Fruit fly (Drosophila melanogaster) whole organism, wandering third instar larva: Measurements from ENCODE around the gene Oscillin.
A peak's percentile ranks its signal among the peaks of the same experiment; 100 is the strongest.

Source experiments
- Abd-B ChIP-seq: fragments of >200 bp; optimal IDR thresholded peaks from 2 replicates; lab custom pipeline; 2017; ENCODE audit warnings: missing biosample characterization, missing genetic modification characterization
- CG32264 ChIP-seq: fragments of 200-800 bp; sonication (Bioruptor generic); optimal IDR thresholded peaks from 2 replicates; lab custom pipeline; 2016; ENCODE audit warnings: missing biosample characterization, missing genetic modification characterization
- CG9705 ChIP-seq: fragments of 200-800 bp; sonication (Bioruptor generic); optimal IDR thresholded peaks from 2 replicates; lab custom pipeline; 2018; ENCODE audit warnings: missing biosample characterization, mild to moderate bottlenecking, missing genetic modification characterization
- CrebA ChIP-seq: fragments of 200-800 bp; sonication (Bioruptor generic); optimal IDR thresholded peaks from 2 replicates; lab custom pipeline; 2016; ENCODE audit warnings: missing biosample characterization, mild to moderate bottlenecking, missing genetic modification characterization, borderline replicate concordance
- Dfd ChIP-seq: fragments of >200 bp; optimal IDR thresholded peaks from 2 replicates; lab custom pipeline; 2017; ENCODE audit warnings: missing biosample characterization, missing genetic modification characterization
- Dif ChIP-seq: fragments of 200-275, 200-300 bp; sonication (Bioruptor generic); optimal IDR thresholded peaks from 2 replicates; lab custom pipeline; 2018; ENCODE audit warnings: missing biosample characterization, missing genetic modification characterization; ENCODE audit not compliant: partially characterized antibody
- GATAd ChIP-seq: sonication (Bioruptor generic); optimal IDR thresholded peaks from 2 replicates; lab custom pipeline; 2016; ENCODE audit warnings: missing biosample characterization, missing genetic modification characterization
- HLH106 ChIP-seq: fragments of 200-800 bp; optimal IDR thresholded peaks from 3 replicates; lab custom pipeline; 2019; ENCODE audit warnings: missing biosample characterization, mild to moderate bottlenecking, missing genetic modification characterization, moderate library complexity
- Hnf4 ChIP-seq: fragments of 200-800 bp; sonication (Bioruptor generic); optimal IDR thresholded peaks from 2 replicates; lab custom pipeline; 2016; ENCODE audit warnings: missing biosample characterization, mild to moderate bottlenecking, missing genetic modification characterization
- Hr78 ChIP-seq: fragments of >200 bp; optimal IDR thresholded peaks from 2 replicates; lab custom pipeline; 2017; ENCODE audit warnings: missing biosample characterization, missing genetic modification characterization
- Hr83 ChIP-seq: fragments of 200-300 bp; sonication (Bioruptor generic); optimal IDR thresholded peaks from 2 replicates; lab custom pipeline; 2016; ENCODE audit warnings: missing biosample characterization, mild to moderate bottlenecking, missing genetic modification characterization, moderate library complexity; ENCODE audit not compliant: poor library complexity, severe bottlenecking
- Jra ChIP-seq: sonication (Bioruptor generic); optimal IDR thresholded peaks from 2 replicates; lab custom pipeline; 2016; ENCODE audit warnings: missing biosample characterization, missing genetic modification characterization
- Mio ChIP-seq: sonication (Bioruptor generic); optimal IDR thresholded peaks from 2 replicates; lab custom pipeline; 2016; ENCODE audit warnings: missing biosample characterization, missing genetic modification characterization
- Myc ChIP-seq: fragments of >200 bp; optimal IDR thresholded peaks from 2 replicates; lab custom pipeline; 2017
- N ChIP-seq: fragments of >200 bp; optimal IDR thresholded peaks from 2 replicates; lab custom pipeline; 2018; ENCODE audit warnings: missing biosample characterization, missing external identifiers, missing genetic modification characterization
- OdsH ChIP-seq: fragments of 200-800 bp; sonication (Bioruptor generic); optimal IDR thresholded peaks from 2 replicates; lab custom pipeline; 2016; ENCODE audit warnings: missing biosample characterization, mild to moderate bottlenecking, missing genetic modification characterization
- Rel ChIP-seq, 2 experiments: fragments of 200-800 bp; sonication (Bioruptor generic) in 1 of 2; optimal IDR thresholded peaks; 2 replicates in 1 of 2; 3 replicates in 1 of 2; lab custom pipeline; 2016 to 2019; ENCODE audit warnings: mild to moderate bottlenecking in 2 of 2, missing biosample characterization in 2 of 2, missing genetic modification characterization in 2 of 2, moderate library complexity in 1 of 2
- Sp1 ChIP-seq: fragments of 200-800 bp; sonication (Bioruptor generic); optimal IDR thresholded peaks from 3 replicates; lab custom pipeline; 2019; ENCODE audit warnings: missing biosample characterization, mild to moderate bottlenecking, missing genetic modification characterization, moderate library complexity
- Vsx2 ChIP-seq: fragments of 200-300, 225-300 bp; sonication (Bioruptor generic); optimal IDR thresholded peaks from 2 replicates; lab custom pipeline; 2018; ENCODE audit warnings: missing biosample characterization, missing genetic modification characterization; ENCODE audit not compliant: partially characterized antibody
- br ChIP-seq: fragments of 200-800 bp; sonication (Bioruptor generic); optimal IDR thresholded peaks from 2 replicates; lab custom pipeline; 2016; ENCODE audit warnings: missing biosample characterization, missing genetic modification characterization
- brk ChIP-seq: fragments of 200-800 bp; sonication (Bioruptor generic); optimal IDR thresholded peaks from 2 replicates; lab custom pipeline; 2016; ENCODE audit warnings: missing biosample characterization, mild to moderate bottlenecking, missing genetic modification characterization
- dl ChIP-seq, 2 experiments: fragments of 175-275, 200-275 bp in 1 of 2; fragments of 200-275 bp in 1 of 2; sonication (Bioruptor generic); optimal IDR thresholded peaks; lab custom pipeline; 2018; ENCODE audit warnings: mild to moderate bottlenecking in 2 of 2, missing biosample characterization in 2 of 2, missing genetic modification characterization in 2 of 2, moderate library complexity in 2 of 2; ENCODE audit not compliant: partially characterized antibody in 2 of 2, insufficient read depth in 1 of 2
- dmrt93B ChIP-seq: fragments of 200-800 bp; sonication (Bioruptor generic); optimal IDR thresholded peaks from 2 replicates; lab custom pipeline; 2018; ENCODE audit warnings: missing biosample characterization, mild to moderate bottlenecking, missing genetic modification characterization
- dsf ChIP-seq: sonication (Bioruptor generic); optimal IDR thresholded peaks from 2 replicates; lab custom pipeline; 2016; ENCODE audit warnings: missing biosample characterization, missing genetic modification characterization, borderline replicate concordance
- ey ChIP-seq: fragments of 200-800 bp; sonication (Bioruptor generic); optimal IDR thresholded peaks from 2 replicates; lab custom pipeline; 2016; ENCODE audit warnings: missing biosample characterization, missing genetic modification characterization
- foxo ChIP-seq, 2 experiments: fragments of 200-800 bp; sonication (Bioruptor generic); optimal IDR thresholded peaks; 2 replicates in 1 of 2; 3 replicates in 1 of 2; lab custom pipeline; 2016 to 2017; ENCODE audit warnings: missing biosample characterization in 2 of 2, missing genetic modification characterization in 2 of 2
- fru ChIP-seq: fragments of 200-800 bp; sonication (Bioruptor generic); optimal IDR thresholded peaks from 3 replicates; lab custom pipeline; 2016; ENCODE audit warnings: missing biosample characterization, mild to moderate bottlenecking, missing genetic modification characterization
- h ChIP-seq: fragments of 200-800 bp; sonication (Bioruptor generic); optimal IDR thresholded peaks from 3 replicates; lab custom pipeline; 2016; ENCODE audit warnings: missing biosample characterization, mild to moderate bottlenecking, missing genetic modification characterization
- jim ChIP-seq: fragments of 175-275, 200-325 bp; sonication (Bioruptor generic); optimal IDR thresholded peaks from 2 replicates; lab custom pipeline; 2016; ENCODE audit warnings: missing biosample characterization, mild to moderate bottlenecking, missing genetic modification characterization
- lola ChIP-seq: fragments of >200 bp; optimal IDR thresholded peaks from 2 replicates; lab custom pipeline; 2017; ENCODE audit warnings: missing biosample characterization, missing genetic modification characterization
- pan ChIP-seq: fragments of >200 bp; optimal IDR thresholded peaks from 2 replicates; lab custom pipeline; 2017
- psq ChIP-seq: fragments of 200-800 bp; sonication (Bioruptor generic); optimal IDR thresholded peaks from 3 replicates; lab custom pipeline; 2017; ENCODE audit warnings: missing biosample characterization, mild to moderate bottlenecking, missing genetic modification characterization, moderate library complexity
- rgr ChIP-seq: fragments of 200-800 bp; sonication (Bioruptor generic); optimal IDR thresholded peaks from 3 replicates; lab custom pipeline; 2016; ENCODE audit warnings: missing biosample characterization, mild to moderate bottlenecking, missing genetic modification characterization
- sage ChIP-seq: fragments of 200-800 bp; sonication (Bioruptor generic); optimal IDR thresholded peaks from 2 replicates; lab custom pipeline; 2016; ENCODE audit warnings: missing biosample characterization, mild to moderate bottlenecking, missing genetic modification characterization
- sv ChIP-seq: fragments of 200-800 bp; sonication (Bioruptor generic); optimal IDR thresholded peaks from 3 replicates; lab custom pipeline; 2016; ENCODE audit warnings: missing biosample characterization, missing genetic modification characterization
- tai ChIP-seq: sonication (Bioruptor generic); optimal IDR thresholded peaks from 2 replicates; lab custom pipeline; 2016; ENCODE audit warnings: missing biosample characterization, missing genetic modification characterization
- usp ChIP-seq: fragments of >200 bp; optimal IDR thresholded peaks from 2 replicates; lab custom pipeline; 2017; ENCODE audit warnings: missing biosample characterization, missing genetic modification characterization
- woc ChIP-seq: sonication (Bioruptor generic); optimal IDR thresholded peaks from 2 replicates; lab custom pipeline; 2016; ENCODE audit warnings: missing biosample characterization, mild to moderate bottlenecking, missing genetic modification characterization

Oscillin gene

DNA sequence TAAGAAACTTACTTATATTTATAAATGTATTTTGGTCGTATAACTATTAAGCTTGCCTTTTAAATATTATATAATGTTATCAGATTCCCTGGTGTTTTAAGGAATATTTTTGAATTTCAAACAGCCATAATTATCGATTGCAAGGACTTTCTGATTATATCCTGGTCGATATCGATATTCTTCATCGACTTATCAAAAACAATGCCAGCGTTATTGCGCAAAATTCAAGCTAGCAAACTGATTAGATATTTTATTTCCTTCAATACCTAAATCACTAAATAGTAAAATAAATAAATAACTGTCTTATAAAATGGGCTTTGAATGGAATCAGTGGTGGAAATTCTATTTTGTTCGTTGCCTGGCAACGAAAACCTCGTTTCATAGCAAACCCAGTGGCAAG is 29.5 kb upstream of the Oscillin start, which contains the start of gene CG14020:
CG14020 (plus strand) TSS at position 345 of the 400 bp plus-strand sequence.
- no peak for TF ChIP-seq dsf
- TF ChIP-seq h (GFP tag; lab: Kevin White, UChicago): no peak
- no peak for TF ChIP-seq OdsH (GFP tag; lab: Kevin White, UChicago)
- TF ChIP-seq CG9705: no peak
- no peak for TF ChIP-seq ey (GFP tag; lab: Kevin White, UChicago)
- no peak for TF ChIP-seq usp
- no peak for TF ChIP-seq dmrt93B (GFP tag; lab: Kevin White, UChicago)
- no peak for TF ChIP-seq GATAd (GFP tag; lab: Kevin White, UChicago)
- TF ChIP-seq Abd-B (GFP tag; lab: Kevin White, UChicago): no peak
- no peak for TF ChIP-seq Mio (GFP tag; lab: Kevin White, UChicago)
- TF ChIP-seq sage: no peak

DNA sequence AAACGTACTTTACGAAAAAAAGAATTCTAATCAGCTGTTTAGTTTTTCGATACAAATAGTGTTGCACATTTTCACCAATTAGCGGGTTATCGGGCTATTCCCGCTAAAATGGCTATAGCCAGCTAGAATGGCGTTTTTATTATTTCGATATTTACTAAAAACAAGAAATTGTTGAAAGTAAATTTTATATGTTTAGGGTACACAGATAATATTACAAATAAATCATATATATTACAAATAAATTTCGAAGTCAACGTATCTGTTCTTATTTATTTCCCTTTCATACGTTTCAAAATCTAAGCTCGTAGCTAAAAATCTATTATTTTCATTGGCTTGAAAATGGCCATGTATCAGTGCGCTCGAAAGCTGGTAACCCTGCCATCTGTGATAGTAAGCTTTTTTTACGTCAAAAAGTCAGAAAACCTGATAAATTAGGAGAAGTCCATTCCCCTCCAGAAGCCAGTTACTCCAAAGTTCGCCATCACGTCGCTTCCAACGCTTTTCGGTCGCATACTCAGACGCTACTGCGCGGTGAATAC is 27.0 kb upstream of the Oscillin start, which contains the start of the genes CG7382 and cl:
CG7382 (minus strand) TSS at position 51 of the 539 bp plus-strand sequence.
cl (plus strand) TSS at position 290 of the 539 bp plus-strand sequence.
- no peak for TF ChIP-seq woc
- TF ChIP-seq Myc (lab: Kevin White, UChicago): peak; percentile 99
- TF ChIP-seq brk (GFP tag; lab: Kevin White, UChicago): no peak
- no peak for TF ChIP-seq Dif (GFP tag; lab: Kevin White, UChicago)
- TF ChIP-seq dl (GFP tag; optimal IDR thresholded peaks at IDR 0.05; lab: Kevin White, UChicago; ENCODE audit: insufficient read depth in 1 of 2, partially characterized antibody in 2 of 2): no peak
- peak; percentile 30 for TF ChIP-seq Sp1 (GFP tag; lab: Kevin White, UChicago)
- no peak for TF ChIP-seq CG32264 (GFP tag; lab: Kevin White, UChicago)
- TF ChIP-seq sage: no peak
- no peak for TF ChIP-seq GATAd (GFP tag; lab: Kevin White, UChicago)
- no peak for TF ChIP-seq lola
- TF ChIP-seq pan: no peak
- TF ChIP-seq N (GFP tag; lab: Kevin White, UChicago): no peak
- TF ChIP-seq dmrt93B (GFP tag; lab: Kevin White, UChicago): peak; percentile 44
- no peak for TF ChIP-seq Mio (GFP tag; lab: Kevin White, UChicago)
- TF ChIP-seq Jra (GFP tag; lab: Kevin White, UChicago): no peak
- peak; percentile 5 for TF ChIP-seq OdsH (GFP tag; lab: Kevin White, UChicago)
- TF ChIP-seq Dfd: no peak
- TF ChIP-seq h (GFP tag; lab: Kevin White, UChicago): peak; percentile 50
- no peak for TF ChIP-seq usp
- no peak for TF ChIP-seq Vsx2 (GFP tag; lab: Kevin White, UChicago)
- peak; percentile 71 for TF ChIP-seq HLH106 (tag; lab: Kevin White, UChicago)
- TF ChIP-seq ey (GFP tag; lab: Kevin White, UChicago): no peak
- no peak for TF ChIP-seq Hr78 (GFP tag; lab: Kevin White, UChicago)
- no peak for TF ChIP-seq CrebA (GFP tag; lab: Kevin White, UChicago)
- TF ChIP-seq Hr83 (GFP tag; lab: Kevin White, UChicago): no peak
- TF ChIP-seq jim: no peak
- peak in 1 of 2 experiments; percentile 64 for TF ChIP-seq foxo (GFP tag; optimal IDR thresholded peaks at IDR 0.05; lab: Kevin White, UChicago)
- no peak for TF ChIP-seq Hnf4 (GFP tag; lab: Kevin White, UChicago)
- TF ChIP-seq fru: peak; percentile 12
- TF ChIP-seq rgr (GFP tag; lab: Kevin White, UChicago): peak; percentile 12
- no peak for TF ChIP-seq Abd-B (GFP tag; lab: Kevin White, UChicago)
- no peak for TF ChIP-seq Rel (GFP tag; optimal IDR thresholded peaks at IDR 0.05; lab: Kevin White, UChicago)
- peak; percentile 56 for TF ChIP-seq Rel (tag; optimal IDR thresholded peaks at IDR 0.05; lab: Kevin White, UChicago)
- no peak for TF ChIP-seq tai (GFP tag; lab: Kevin White, UChicago)
- peak; percentile 19 for TF ChIP-seq psq (GFP tag; lab: Kevin White, UChicago)
- TF ChIP-seq br (GFP tag; lab: Kevin White, UChicago): no peak
- TF ChIP-seq dsf: no peak
- no peak for TF ChIP-seq sv (GFP tag; lab: Kevin White, UChicago)
- peak; percentile 20 for TF ChIP-seq CG9705
